Fruit fly (Drosophila melanogaster): ENCODE data around the gene CG31465.

dm6 chr3R:21874982-21875466, 5.6 kb upstream of the CG31465 start, which contains the start of gene CG6656:
- TF ChIP-seq Sin3A (optimal IDR thresholded peaks at IDR 0.05) (no peak), ttk (optimal IDR thresholded peaks at IDR 0.05) (no peak), psq (optimal IDR thresholded peaks at IDR 0.05) (no peak), insv (optimal IDR thresholded peaks at IDR 0.05) (no peak)
